Worm (Caenorhabditis elegans) whole organism, L4 larva: Measurements from ENCODE around the gene cam-1.

ENCODE experiments used
- F26F4.8 ChIP-seq: fragments of 200-800 bp; sonication (Bioruptor generic); conservative IDR thresholded peaks from 2 replicates; pipeline ENCODE4 v1.3.6; 2022; ENCODE audit warnings: missing genetic modification characterization, missing compliant biosample characterization
- R02D3.7 ChIP-seq: fragments of 150-350 bp; sonication (generic microtip); optimal IDR thresholded peaks from 3 replicates; lab custom pipeline; 2014; ENCODE audit warnings: missing biosample characterization, missing genetic modification characterization
- Y105C5A.15 ChIP-seq: fragments of 200-800 bp; sonication (Bioruptor generic); IDR thresholded peaks from 2 replicates; pipeline ENCODE4 v1.3.6; 2022; ENCODE audit warnings: missing genetic modification characterization, missing compliant biosample characterization
- ZK546.5 ChIP-seq, 2 experiments: sonication (generic microtip); optimal IDR thresholded peaks; 2 replicates each; lab custom pipeline; 2017; ENCODE audit warnings: missing biosample characterization in 2 of 2, missing genetic modification characterization in 2 of 2
- aha-1 ChIP-seq: fragments of 150-350 bp; peaks from one replicate; lab custom pipeline; 2014; ENCODE audit warnings: missing biosample characterization, missing genetic modification characterization
- arid-1 ChIP-seq: fragments of 200-800 bp; sonication (Bioruptor generic); conservative IDR thresholded peaks from 2 replicates; pipeline ENCODE4 v1.3.6; 2022; ENCODE audit warnings: missing genetic modification reagents, missing genetic modification characterization, missing compliant biosample characterization
- attf-4 ChIP-seq: sonication (generic microtip); optimal IDR thresholded peaks from 3 replicates; lab custom pipeline; 2017; ENCODE audit warnings: missing biosample characterization, missing genetic modification characterization
- ceh-20 ChIP-seq: fragments of 200-800 bp; sonication (Bioruptor generic); IDR thresholded peaks from 2 replicates; pipeline ENCODE4 v1.3.6; 2022; ENCODE audit warnings: missing genetic modification reagents, missing genetic modification characterization, missing compliant biosample characterization
- ceh-28 ChIP-seq: fragments of 150-350 bp; optimal IDR thresholded peaks from 2 replicates; lab custom pipeline; 2014; ENCODE audit warnings: missing biosample characterization, missing genetic modification reagents, missing genetic modification characterization
- ceh-32 ChIP-seq: sonication (generic microtip); optimal IDR thresholded peaks from 2 replicates; lab custom pipeline; 2016; ENCODE audit warnings: mild to moderate bottlenecking, missing genetic modification characterization, missing compliant biosample characterization; ENCODE audit not compliant: poor library complexity
- ceh-44 ChIP-seq: fragments of 200-800 bp; sonication (Bioruptor generic); IDR thresholded peaks from 2 replicates; pipeline ENCODE4 v1.3.6; 2022; ENCODE audit warnings: missing genetic modification reagents, missing genetic modification characterization, missing compliant biosample characterization
- ceh-82 ChIP-seq: sonication (generic microtip); optimal IDR thresholded peaks from 2 replicates; lab custom pipeline; 2017; ENCODE audit warnings: missing biosample characterization, missing genetic modification characterization
- ces-1 ChIP-seq: fragments of 150-350 bp; sonication (generic microtip); optimal IDR thresholded peaks from 4 replicates; lab custom pipeline; 2014; ENCODE audit warnings: missing biosample characterization, missing genetic modification reagents, missing genetic modification characterization
- cey-2 ChIP-seq: sonication (generic microtip); optimal IDR thresholded peaks from 3 replicates; lab custom pipeline; 2017; ENCODE audit warnings: missing genetic modification characterization, mild to moderate bottlenecking, missing compliant biosample characterization, antibody characterized with exemption, borderline replicate concordance; ENCODE audit not compliant: insufficient read depth
- ctbp-1 ChIP-seq: fragments of 200-800 bp; sonication (Bioruptor generic); IDR thresholded peaks from 2 replicates; pipeline ENCODE4 v1.3.6; 2022; ENCODE audit warnings: missing genetic modification reagents, missing genetic modification characterization, missing compliant biosample characterization
- daf-16 ChIP-seq, 3 experiments: sonication (generic microtip); optimal IDR thresholded peaks; 2 replicates each; lab custom pipeline; 2016 to 2017; ENCODE audit warnings: missing genetic modification characterization in 3 of 3, missing genetic modification reagents in 3 of 3, mild to moderate bottlenecking in 2 of 3, missing compliant biosample characterization in 2 of 3, missing biosample characterization in 1 of 3, moderate library complexity in 1 of 3
- daf-8 ChIP-seq: fragments of 200-800 bp; sonication (Bioruptor generic); IDR thresholded peaks from 2 replicates; pipeline ENCODE4 v1.3.6; 2022; ENCODE audit warnings: missing genetic modification characterization, missing compliant biosample characterization
- dmd-6 ChIP-seq: fragments of 200-800 bp; sonication (Bioruptor generic); IDR thresholded peaks from 2 replicates; pipeline ENCODE4 v1.3.6; 2022; ENCODE audit warnings: missing genetic modification reagents, missing genetic modification characterization, missing compliant biosample characterization
- dmd-8 ChIP-seq: fragments of 200-800 bp; sonication (Bioruptor generic); IDR thresholded peaks from 2 replicates; pipeline ENCODE4 v1.3.6; 2022; ENCODE audit warnings: missing genetic modification characterization, missing compliant biosample characterization
- dve-1 ChIP-seq: sonication (generic microtip); optimal IDR thresholded peaks from 2 replicates; lab custom pipeline; 2017; ENCODE audit warnings: antibody characterized with exemption, mild to moderate bottlenecking, missing genetic modification characterization, missing compliant biosample characterization; ENCODE audit not compliant: insufficient read depth
- egl-43 ChIP-seq: fragments of 200-800 bp; sonication (Bioruptor generic); IDR thresholded peaks from 2 replicates; pipeline ENCODE4 v1.3.6; 2022; ENCODE audit warnings: missing genetic modification reagents, missing genetic modification characterization, missing compliant biosample characterization
- fkh-10 ChIP-seq: fragments of 150-350 bp; optimal IDR thresholded peaks from 2 replicates; lab custom pipeline; 2014; ENCODE audit warnings: missing biosample characterization, missing genetic modification reagents, missing genetic modification characterization
- hif-1 ChIP-seq, 2 experiments: sonication (generic microtip); optimal IDR thresholded peaks; 2 replicates each; lab custom pipeline; 2016 to 2017; ENCODE audit warnings: missing compliant biosample characterization in 2 of 2, missing genetic modification characterization in 2 of 2, missing genetic modification reagents in 2 of 2, missing genotype in 2 of 2, mild to moderate bottlenecking in 1 of 2
- hlh-11 ChIP-seq: fragments of 200-800 bp; sonication (Bioruptor generic); optimal IDR thresholded peaks from 2 replicates; lab custom pipeline; 2018; ENCODE audit warnings: mild to moderate bottlenecking, missing genetic modification characterization, missing compliant biosample characterization
- hlh-30 ChIP-seq: sonication (generic microtip); optimal IDR thresholded peaks from 2 replicates; lab custom pipeline; 2017; ENCODE audit warnings: antibody characterized with exemption, mild to moderate bottlenecking, missing genetic modification characterization, missing compliant biosample characterization; ENCODE audit not compliant: insufficient read depth
- hmg-1.1 ChIP-seq: fragments of 200-800 bp; sonication (Bioruptor generic); IDR thresholded peaks from 2 replicates; pipeline ENCODE4 v1.3.6; 2022; ENCODE audit warnings: missing genetic modification reagents, missing genetic modification characterization, missing compliant biosample characterization
- lin-15B ChIP-seq: fragments of 150-350 bp; sonication (generic microtip); optimal IDR thresholded peaks from 3 replicates; lab custom pipeline; 2014; ENCODE audit warnings: missing biosample characterization, missing genetic modification characterization
- lin-39 ChIP-seq: fragments of 150-350 bp; optimal IDR thresholded peaks from 2 replicates; lab custom pipeline; 2014; ENCODE audit warnings: missing biosample characterization, missing genetic modification reagents, missing genetic modification characterization
- lsy-2 ChIP-seq, 2 experiments: fragments of 150-350 bp in 1 of 2; sonication (generic microtip) in 1 of 2; optimal IDR thresholded peaks; 2 replicates each; lab custom pipeline; 2014 to 2017; ENCODE audit warnings: missing biosample characterization in 2 of 2, missing genetic modification characterization in 2 of 2
- madf-5 ChIP-seq, 2 experiments: fragments of 200-800 bp; sonication (Bioruptor generic); IDR thresholded peaks; 2 replicates each; pipeline ENCODE4 v1.3.6; 2022; ENCODE audit warnings: missing compliant biosample characterization in 2 of 2, missing genetic modification characterization in 2 of 2
- mdl-1 ChIP-seq, 2 experiments: fragments of 150-350 bp in 1 of 2; sonication (generic microtip) in 1 of 2; optimal IDR thresholded peaks; 2 replicates each; lab custom pipeline; 2014 to 2017; ENCODE audit warnings: missing biosample characterization in 2 of 2, missing genetic modification characterization in 2 of 2
- nhr-11 ChIP-seq: fragments of 150-350 bp; optimal IDR thresholded peaks from 2 replicates; lab custom pipeline; 2014; ENCODE audit warnings: missing biosample characterization, missing genetic modification characterization
- nhr-28 ChIP-seq: fragments of 150-350 bp; optimal IDR thresholded peaks from 2 replicates; lab custom pipeline; 2014; ENCODE audit warnings: missing biosample characterization, missing genetic modification characterization
- nhr-42 ChIP-seq: fragments of 200-800 bp; sonication (Bioruptor generic); IDR thresholded peaks from 2 replicates; pipeline ENCODE4 v1.3.6; 2022; ENCODE audit warnings: missing genetic modification characterization, missing compliant biosample characterization
- pha-4 ChIP-seq, 2 experiments: fragments of 150-350 bp in 1 of 2; fragments of 200-800 bp in 1 of 2; sonication (Bioruptor generic) in 1 of 2; IDR thresholded peaks in 1 of 2; optimal IDR thresholded peaks in 1 of 2; 2 replicates each; pipeline versions ENCODE4 v1.3.6 to Lab custom; 2014 to 2022; ENCODE audit warnings: missing genetic modification characterization in 2 of 2, missing genetic modification reagents in 2 of 2, missing biosample characterization in 1 of 2, missing compliant biosample characterization in 1 of 2
- php-3 ChIP-seq: fragments of 200-800 bp; sonication (Bioruptor generic); IDR thresholded peaks from 2 replicates; pipeline ENCODE4 v1.3.6; 2022; ENCODE audit warnings: missing genetic modification reagents, missing genetic modification characterization, missing compliant biosample characterization
- rbr-2 ChIP-seq: sonication (generic microtip); optimal IDR thresholded peaks from 2 replicates; lab custom pipeline; 2016; ENCODE audit warnings: missing genotype, missing genetic modification characterization, missing compliant biosample characterization
- saeg-2 ChIP-seq: fragments of 200-800 bp; sonication (Bioruptor generic); IDR thresholded peaks from 2 replicates; pipeline ENCODE4 v1.3.6; 2022; ENCODE audit warnings: missing genetic modification reagents, missing genetic modification characterization, missing compliant biosample characterization
- sdz-12 ChIP-seq: fragments of 200-800 bp; sonication (Bioruptor generic); optimal IDR thresholded peaks from 2 replicates; lab custom pipeline; 2018; ENCODE audit warnings: mild to moderate bottlenecking, missing genetic modification characterization, missing compliant biosample characterization
- set-16 ChIP-seq: fragments of 200-800 bp; sonication (Bioruptor generic); IDR thresholded peaks from 2 replicates; pipeline ENCODE4 v1.3.6; 2022; ENCODE audit warnings: missing genetic modification reagents, missing genetic modification characterization, missing compliant biosample characterization
- spr-1 ChIP-seq: sonication (generic microtip); optimal IDR thresholded peaks from 2 replicates; lab custom pipeline; 2016; ENCODE audit warnings: mild to moderate bottlenecking, missing genetic modification characterization, missing compliant biosample characterization
- spr-3 ChIP-seq: fragments of 200-800 bp; sonication (Bioruptor generic); optimal IDR thresholded peaks from 2 replicates; lab custom pipeline; 2018; ENCODE audit warnings: mild to moderate bottlenecking, missing genetic modification characterization, missing compliant biosample characterization
- tag-97 ChIP-seq: fragments of 200-800 bp; sonication (Bioruptor generic); IDR thresholded peaks from 2 replicates; pipeline ENCODE4 v1.3.6; 2022; ENCODE audit warnings: missing genetic modification characterization, missing compliant biosample characterization
- unc-39 ChIP-seq: sonication (generic microtip); optimal IDR thresholded peaks from 2 replicates; lab custom pipeline; 2017; ENCODE audit warnings: missing biosample characterization, missing genetic modification characterization
- unc-62 ChIP-seq, 3 experiments: fragments of 150-350 bp in 1 of 3; sonication (generic microtip); optimal IDR thresholded peaks in 2 of 3; peaks in 1 of 3; 1 replicate in 1 of 3; 2 replicates in 2 of 3; lab custom pipeline; 2014 to 2017; ENCODE audit warnings: missing biosample characterization in 3 of 3, missing genetic modification characterization in 3 of 3, missing genetic modification reagents in 3 of 3, missing genotype in 1 of 3
- zag-1 ChIP-seq: fragments of 150-350 bp; optimal IDR thresholded peaks from 2 replicates; lab custom pipeline; 2014; ENCODE audit warnings: missing biosample characterization, missing genetic modification characterization
- zfp-3 ChIP-seq: fragments of 200-800 bp; sonication (Bioruptor generic); conservative IDR thresholded peaks from 2 replicates; pipeline ENCODE4 v1.3.6; 2022; ENCODE audit warnings: missing genetic modification reagents, missing genetic modification characterization, missing compliant biosample characterization
- zip-2 ChIP-seq: fragments of 150-350 bp; optimal IDR thresholded peaks from 2 replicates; lab custom pipeline; 2014; ENCODE audit warnings: missing biosample characterization, missing genetic modification characterization
- ztf-7 ChIP-seq: fragments of 150-350 bp; optimal IDR thresholded peaks from 2 replicates; lab custom pipeline; 2014; ENCODE audit warnings: missing biosample characterization, missing genetic modification characterization

The cam-1 gene

ce11 chrII:9264689-9265278 is 45.3 kb downstream of the cam-1 start:
- no peak for TF ChIP-seq ceh-28
- TF ChIP-seq dve-1 (tag; lab: Kevin White, UChicago), result no peak
- no peak for TF ChIP-seq attf-4 (tag; lab: Kevin White, UChicago)
- no peak for TF ChIP-seq nhr-28 (tag; lab: Kevin White, UChicago)
- TF ChIP-seq zfp-3 (GFP tag; lab: Robert Waterston, UW), result no peak
- peak in 1 of 2 experiments; percentile 57 for TF ChIP-seq daf-16 (GFP tag; optimal IDR thresholded peaks at IDR 0.05; lab: Kevin White, UChicago)
- TF ChIP-seq daf-16 (tag; optimal IDR thresholded peaks at IDR 0.05; lab: Kevin White, UChicago), result no peak
- peak; percentile 1 for TF ChIP-seq hlh-30 (tag; lab: Kevin White, UChicago)
- no peak for TF ChIP-seq sdz-12 (GFP tag; lab: Kevin White, UChicago)
- TF ChIP-seq zip-2 (tag; lab: Kevin White, UChicago), result no peak
- no peak for TF ChIP-seq ceh-82 (tag; lab: Kevin White, UChicago)
- TF ChIP-seq saeg-2 (GFP tag; lab: Robert Waterston, UW), result no peak
- no peak for TF ChIP-seq tag-97 (GFP tag; lab: Robert Waterston, UW)
- TF ChIP-seq cey-2 (tag; lab: Kevin White, UChicago), result no peak
- TF ChIP-seq php-3 (GFP tag; lab: Robert Waterston, UW), result no peak
- TF ChIP-seq F26F4.8 (GFP tag; lab: Robert Waterston, UW), result no peak
- no peak for TF ChIP-seq lin-39
- no peak for TF ChIP-seq unc-39 (tag; lab: Kevin White, UChicago)
- no peak for TF ChIP-seq ztf-7 (tag; lab: Kevin White, UChicago)
- TF ChIP-seq daf-8, result no peak
- TF ChIP-seq ctbp-1 (GFP tag; lab: Robert Waterston, UW), result no peak
- TF ChIP-seq fkh-10 (GFP tag; lab: Kevin White, UChicago), result no peak
- TF ChIP-seq Y105C5A.15 (GFP tag; lab: Robert Waterston, UW), result no peak
- no peak for TF ChIP-seq set-16 (GFP tag; lab: Robert Waterston, UW)
- no peak for TF ChIP-seq R02D3.7 (tag; lab: Kevin White, UChicago)
- no peak for TF ChIP-seq nhr-42 (GFP tag; lab: Robert Waterston, UW)
- TF ChIP-seq dmd-6 (GFP tag; lab: Robert Waterston, UW), result no peak
- TF ChIP-seq dmd-8 (GFP tag; lab: Robert Waterston, UW), result no peak
- TF ChIP-seq hif-1 (tag; optimal IDR thresholded peaks at IDR 0.05; lab: Kevin White, UChicago), result no peak
- peak; percentile 96 for TF ChIP-seq aha-1 (tag; lab: Kevin White, UChicago)
- no peak for TF ChIP-seq spr-1 (tag; lab: Kevin White, UChicago)
- TF ChIP-seq hmg-1.1, result peak; percentile 25; the same call in 1 of the 2 replicates
- peak; percentile 46 for TF ChIP-seq nhr-11 (tag; lab: Kevin White, UChicago)
- TF ChIP-seq ceh-32 (tag; lab: Kevin White, UChicago), result no peak
- no peak for TF ChIP-seq pha-4 (GFP tag; IDR thresholded peaks at IDR 0.05; lab: Robert Waterston, UW)
- TF ChIP-seq pha-4 (tag; optimal IDR thresholded peaks at IDR 0.05; lab: Kevin White, UChicago), result no peak
- no peak for TF ChIP-seq lin-15B (tag; lab: Kevin White, UChicago)
- TF ChIP-seq madf-5 (GFP tag; IDR thresholded peaks at IDR 0.05; lab: Robert Waterston, UW), result no peak
- peak in 1 of 2 experiments; percentile 59 for TF ChIP-seq unc-62 (GFP tag; optimal IDR thresholded peaks at IDR 0.05 in 1 of 2; lab: Kevin White, UChicago)
- no peak for TF ChIP-seq unc-62 (tag; optimal IDR thresholded peaks at IDR 0.05; lab: Kevin White, UChicago)
- peak in 1 of 2 experiments; percentile 41 for TF ChIP-seq lsy-2 (tag; optimal IDR thresholded peaks at IDR 0.05; lab: Kevin White, UChicago)
- peak in 1 of 2 experiments; percentile 15 for TF ChIP-seq mdl-1 (tag; optimal IDR thresholded peaks at IDR 0.05; lab: Kevin White, UChicago)
- TF ChIP-seq spr-3 (GFP tag; lab: Kevin White, UChicago), result no peak
- no peak for TF ChIP-seq ZK546.5 (tag; optimal IDR thresholded peaks at IDR 0.05; lab: Kevin White, UChicago)
- TF ChIP-seq ceh-20 (GFP tag; lab: Robert Waterston, UW), result no peak
- TF ChIP-seq ceh-44, result no peak
- peak; percentile 2 for TF ChIP-seq hlh-11 (tag; lab: Kevin White, UChicago)
- no peak for TF ChIP-seq ces-1
- TF ChIP-seq zag-1, result no peak
- TF ChIP-seq arid-1 (GFP tag; lab: Robert Waterston, UW), result no peak
- TF ChIP-seq rbr-2, result peak; percentile 13
- peak; percentile 52; the same call in 1 of the 2 replicates for TF ChIP-seq egl-43 (GFP tag; lab: Robert Waterston, UW)
